Worm (Caenorhabditis elegans) whole organism, L1 larva: ENCODE measurements around the gene R02D5.24.

Experiments
- Y116A8C.19 ChIP-seq: sonication (generic microtip); optimal IDR thresholded peaks from 2 replicates; lab custom pipeline; 2016; ENCODE audit warnings: missing compliant biosample characterization, missing genetic modification characterization, borderline replicate concordance
- aha-1 ChIP-seq: fragments of 150-350 bp; optimal IDR thresholded peaks from 2 replicates; lab custom pipeline; 2014; ENCODE audit warnings: missing biosample characterization, missing genetic modification characterization
- blmp-1 ChIP-seq: fragments of 150-350 bp; optimal IDR thresholded peaks from 2 replicates; lab custom pipeline; 2014; ENCODE audit warnings: missing biosample characterization, missing genetic modification characterization
- ces-1 ChIP-seq: fragments of 150-350 bp; optimal IDR thresholded peaks from 2 replicates; lab custom pipeline; 2014; ENCODE audit warnings: missing biosample characterization, missing genetic modification reagents, missing genetic modification characterization
- dsc-1 ChIP-seq: sonication (generic microtip); optimal IDR thresholded peaks from 2 replicates; lab custom pipeline; 2016; ENCODE audit warnings: mild to moderate bottlenecking, missing genetic modification characterization, missing compliant biosample characterization
- efl-1 ChIP-seq, 4 experiments: fragments of 150-350 bp; optimal IDR thresholded peaks in 3 of 4; peaks in 1 of 4; 1 replicate in 1 of 4; 2 replicates in 3 of 4; lab custom pipeline; 2014; ENCODE audit warnings: missing biosample characterization in 2 of 4, missing genetic modification characterization in 2 of 4, missing genetic modification reagents in 2 of 4
- efl-3 ChIP-seq: fragments of 200-800 bp; sonication (Bioruptor generic); optimal IDR thresholded peaks from 2 replicates; lab custom pipeline; 2018; ENCODE audit warnings: mild to moderate bottlenecking, missing genetic modification characterization, missing compliant biosample characterization
- egl-27 ChIP-seq, 2 experiments: fragments of 150-350 bp in 1 of 2; sonication (generic microtip); optimal IDR thresholded peaks; 3 replicates each; lab custom pipeline; 2017 to 2018; ENCODE audit warnings: missing biosample characterization in 2 of 2, missing genetic modification characterization in 2 of 2, missing genetic modification reagents in 2 of 2
- elt-2 ChIP-seq: sonication (generic microtip); optimal IDR thresholded peaks from 2 replicates; lab custom pipeline; 2016; ENCODE audit warnings: missing genetic modification characterization, mild to moderate bottlenecking, inconsistent platforms, missing compliant biosample characterization, missing genetic modification reagents
- ets-5 ChIP-seq: fragments of 200-800 bp; sonication (Bioruptor generic); IDR thresholded peaks from 2 replicates; pipeline ENCODE4 v1.3.6; 2022; ENCODE audit warnings: missing genetic modification characterization, missing compliant biosample characterization
- fkh-10 ChIP-seq: sonication (generic microtip); optimal IDR thresholded peaks from 2 replicates; lab custom pipeline; 2017; ENCODE audit warnings: missing biosample characterization, missing genetic modification reagents, missing genetic modification characterization
- fkh-8 ChIP-seq: sonication (generic microtip); optimal IDR thresholded peaks from 2 replicates; lab custom pipeline; 2016; ENCODE audit warnings: mild to moderate bottlenecking, missing genetic modification characterization, missing compliant biosample characterization
- grh-1 ChIP-seq: fragments of 200-800 bp; sonication (Bioruptor generic); IDR thresholded peaks from 2 replicates; pipeline ENCODE4 v1.3.6; 2022; ENCODE audit warnings: missing genetic modification reagents, missing genetic modification characterization, missing compliant biosample characterization
- jun-1 ChIP-seq: fragments of 150-350 bp; optimal IDR thresholded peaks from 2 replicates; lab custom pipeline; 2014; ENCODE audit warnings: missing biosample characterization, missing genetic modification reagents, missing genetic modification characterization
- mdl-1 ChIP-seq, 2 experiments: fragments of 150-350 bp; optimal IDR thresholded peaks; 2 replicates each; lab custom pipeline; 2014 to 2017; ENCODE audit warnings: missing biosample characterization in 2 of 2, missing genetic modification characterization in 2 of 2, inconsistent platforms in 1 of 2
- nhr-19 ChIP-seq: fragments of 200-800 bp; sonication (Bioruptor generic); conservative IDR thresholded peaks from 2 replicates; pipeline ENCODE4 v1.3.6; 2022; ENCODE audit warnings: missing genetic modification characterization, missing compliant biosample characterization
- nhr-28 ChIP-seq: fragments of 150-350 bp; optimal IDR thresholded peaks from 2 replicates; lab custom pipeline; 2014; ENCODE audit warnings: missing biosample characterization, missing genetic modification characterization
- nhr-47 ChIP-seq: sonication (generic microtip); optimal IDR thresholded peaks from 2 replicates; lab custom pipeline; 2016; ENCODE audit warnings: mild to moderate bottlenecking, missing genetic modification characterization, moderate library complexity, missing compliant biosample characterization
- nhr-71 ChIP-seq: sonication (generic microtip); optimal IDR thresholded peaks from 2 replicates; lab custom pipeline; 2016; ENCODE audit warnings: mild to moderate bottlenecking, missing genetic modification characterization, moderate library complexity, missing compliant biosample characterization
- nhr-84 ChIP-seq: sonication (generic microtip); optimal IDR thresholded peaks from 2 replicates; lab custom pipeline; 2017; ENCODE audit warnings: missing biosample characterization, missing genetic modification characterization
- nhr-85 ChIP-seq: sonication (generic microtip); peaks from one replicate; lab custom pipeline; 2016; ENCODE audit warnings: missing genetic modification characterization, inconsistent platforms, missing compliant biosample characterization
- pax-3 ChIP-seq: fragments of 200-800 bp; sonication (Bioruptor generic); optimal IDR thresholded peaks from 2 replicates; lab custom pipeline; 2018; ENCODE audit warnings: mild to moderate bottlenecking, missing genetic modification characterization, moderate library complexity, missing compliant biosample characterization
- rnt-1 ChIP-seq: sonication (generic microtip); optimal IDR thresholded peaks from 2 replicates; lab custom pipeline; 2016; ENCODE audit warnings: mild to moderate bottlenecking, missing genetic modification characterization, moderate library complexity, missing compliant biosample characterization
- snpc-4 ChIP-seq: fragments of 150-350 bp; optimal IDR thresholded peaks from 2 replicates; lab custom pipeline; 2014; ENCODE audit warnings: missing biosample characterization, missing genetic modification characterization
- sox-4 ChIP-seq: sonication (generic microtip); optimal IDR thresholded peaks from 2 replicates; lab custom pipeline; 2016; ENCODE audit warnings: missing genetic modification characterization, missing compliant biosample characterization
- swsn-7 ChIP-seq: sonication (generic microtip); optimal IDR thresholded peaks from 2 replicates; lab custom pipeline; 2016; ENCODE audit warnings: missing genetic modification characterization, missing compliant biosample characterization
- tlp-1 ChIP-seq: fragments of 150-350 bp; optimal IDR thresholded peaks from 2 replicates; lab custom pipeline; 2014; ENCODE audit warnings: missing biosample characterization, missing genetic modification characterization
- unc-130 ChIP-seq: fragments of 150-350 bp; optimal IDR thresholded peaks from 2 replicates; lab custom pipeline; 2017; ENCODE audit warnings: missing biosample characterization, missing genetic modification characterization, inconsistent platforms
- unc-30 ChIP-seq: sonication (generic microtip); optimal IDR thresholded peaks from 2 replicates; lab custom pipeline; 2017; ENCODE audit warnings: missing biosample characterization, missing genetic modification characterization
- unc-62 ChIP-seq: fragments of 150-350 bp; optimal IDR thresholded peaks from 2 replicates; lab custom pipeline; 2014; ENCODE audit warnings: missing biosample characterization, missing genetic modification reagents, missing genetic modification characterization
- unc-98 ChIP-seq: fragments of 200-800 bp; sonication (Bioruptor generic); IDR thresholded peaks from 2 replicates; pipeline ENCODE4 v1.3.6; 2022; ENCODE audit warnings: missing genetic modification characterization, missing compliant biosample characterization
- vab-15 ChIP-seq: sonication (generic microtip); optimal IDR thresholded peaks from 2 replicates; lab custom pipeline; 2017; ENCODE audit warnings: missing genotype, mild to moderate bottlenecking, missing genetic modification characterization, missing compliant biosample characterization
- ztf-11 ChIP-seq, 2 experiments: sonication (generic microtip); optimal IDR thresholded peaks; 2 replicates each; lab custom pipeline; 2016 to 2017; ENCODE audit warnings: missing genetic modification characterization in 2 of 2, missing biosample characterization in 1 of 2, missing compliant biosample characterization in 1 of 2

R02D5.24 gene

DNA sequence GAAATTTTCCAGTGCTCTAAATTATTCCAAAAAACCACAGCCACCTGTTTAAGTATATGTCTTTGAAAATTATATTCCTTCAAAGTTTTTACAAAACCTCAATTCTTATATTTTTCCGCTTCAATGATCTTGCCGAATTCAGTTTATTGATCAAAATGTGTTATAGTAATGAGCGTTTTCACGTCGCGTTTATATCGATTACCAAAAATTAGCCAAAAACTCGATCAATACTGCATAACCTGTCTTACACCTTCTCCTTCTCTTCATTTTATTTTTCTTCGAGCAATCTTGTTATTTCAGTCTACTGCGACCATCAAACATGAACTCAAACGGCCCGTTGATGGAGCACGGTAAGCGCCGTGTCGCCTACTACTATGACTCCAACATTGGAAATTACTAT is 23.9 kb downstream of the R02D5.24 start, which contains the start of gene hda-1:
TSS of gene hda-1 (plus strand) at position 301 of the 400 bp plus-strand sequence.
- TF ChIP-seq elt-2 (tag; lab: Kevin White, UChicago): no peak
- TF ChIP-seq aha-1 (tag; lab: Kevin White, UChicago): no peak
- no peak for TF ChIP-seq snpc-4
- no peak for TF ChIP-seq mdl-1 (tag; optimal IDR thresholded peaks at IDR 0.05; lab: Kevin White, UChicago)
- TF ChIP-seq blmp-1: no peak
- no peak for TF ChIP-seq unc-130 (tag; lab: Kevin White, UChicago)
- TF ChIP-seq unc-62: no peak
- TF ChIP-seq ztf-11 (tag; optimal IDR thresholded peaks at IDR 0.05; lab: Kevin White, UChicago): no peak
- TF ChIP-seq efl-1 (optimal IDR thresholded peaks at IDR 0.05; lab: Kevin White, UChicago): no peak
- TF ChIP-seq efl-1 (GFP tag; optimal IDR thresholded peaks at IDR 0.05 in 1 of 2; lab: Kevin White, UChicago): no peak
- TF ChIP-seq nhr-71 (tag; lab: Kevin White, UChicago): no peak
- TF ChIP-seq unc-30 (tag; lab: Kevin White, UChicago): no peak
- no peak for TF ChIP-seq rnt-1 (tag; lab: Kevin White, UChicago)
- no peak for TF ChIP-seq jun-1
- TF ChIP-seq ces-1: no peak
- TF ChIP-seq egl-27 (tag; optimal IDR thresholded peaks at IDR 0.05; lab: Kevin White, UChicago): no peak
- TF ChIP-seq, all 84 proteins: peak for 0

DNA sequence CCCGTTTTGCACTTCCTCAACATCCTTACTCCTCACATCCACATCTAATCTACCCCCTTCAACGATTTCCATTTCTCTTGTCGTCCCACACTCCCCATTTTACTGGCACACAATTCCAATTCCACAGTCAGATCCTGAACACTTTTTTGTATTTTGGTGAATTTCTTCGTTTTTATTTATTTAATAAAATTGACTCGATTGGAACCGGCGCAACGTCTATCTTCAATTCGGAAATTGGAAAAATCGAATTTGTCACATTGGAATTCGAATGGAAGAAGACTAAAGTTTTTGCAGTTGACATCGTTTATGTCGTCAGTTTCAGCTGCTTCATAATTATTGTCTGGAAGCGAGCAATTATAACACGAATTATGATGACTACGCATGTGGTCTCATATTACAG is 26.1 kb downstream of the R02D5.24 start:
- TF ChIP-seq ztf-11 (tag; optimal IDR thresholded peaks at IDR 0.05; lab: Kevin White, UChicago) (no peak), swsn-7 (no peak), elt-2 (tag; lab: Kevin White, UChicago) (no peak), jun-1 (no peak), unc-98 (GFP tag; lab: Robert Waterston, UW) (no peak), nhr-84 (tag; lab: Kevin White, UChicago) (no peak), efl-3 (GFP tag; lab: Kevin White, UChicago) (no peak), nhr-28 (tag; lab: Kevin White, UChicago) (no peak), nhr-19 (no peak), pax-3 (no peak)

DNA sequence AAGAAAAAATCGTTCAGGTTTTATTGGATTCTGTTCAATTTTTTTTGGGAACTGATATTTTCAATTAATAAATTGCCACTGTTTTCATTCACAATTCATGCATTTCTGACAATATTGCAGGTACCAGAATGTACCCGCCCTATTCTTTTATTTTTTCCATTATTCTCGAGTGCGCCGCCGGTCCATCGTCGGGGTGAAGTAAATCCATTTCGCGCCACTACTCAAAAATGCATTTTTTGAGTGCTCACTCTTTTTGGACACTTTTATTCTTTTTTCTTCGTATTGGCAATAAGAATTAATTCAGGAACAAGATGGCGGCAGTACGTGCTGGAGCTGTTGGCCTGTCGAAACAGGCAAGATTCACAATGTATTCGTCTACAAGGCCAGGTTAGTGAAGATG is 29.7 kb downstream of the R02D5.24 start, which contains the start of gene kcnl-4:
TSS of gene kcnl-4 (plus strand) at position 301 of the 400 bp plus-strand sequence.
- TF ChIP-seq grh-1 (GFP tag; lab: Robert Waterston, UW) (no peak), tlp-1 (tag; lab: Kevin White, UChicago) (no peak), fkh-10 (GFP tag; lab: Kevin White, UChicago) (no peak), nhr-19 (no peak), nhr-85 (tag; lab: Kevin White, UChicago) (no peak), snpc-4 (no peak), rnt-1 (tag; lab: Kevin White, UChicago) (no peak), ets-5 (GFP tag; lab: Robert Waterston, UW) (no peak), swsn-7 (no peak)

DNA sequence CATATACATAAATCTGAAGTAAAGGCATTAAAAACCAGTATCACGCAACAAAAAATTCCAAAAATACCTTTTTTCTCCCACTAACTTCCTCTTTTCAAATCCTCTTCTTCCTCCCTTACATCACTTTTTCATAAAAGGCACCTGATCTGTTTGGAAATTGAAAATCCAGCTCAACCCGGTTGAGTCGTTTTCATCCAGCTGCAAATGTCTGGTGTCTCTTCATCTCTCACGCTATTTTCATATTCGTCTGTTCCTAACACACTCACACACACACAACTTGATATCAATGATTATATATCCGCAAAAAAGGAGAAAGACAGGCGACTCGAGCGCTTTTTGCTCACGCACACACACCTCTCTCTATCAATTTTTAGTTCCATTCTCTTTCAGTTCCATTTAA is 31.2 kb downstream of the R02D5.24 start:
- TF ChIP-seq nhr-47 (peak; percentile 29), dsc-1 (tag; lab: Kevin White, UChicago) (peak; percentile 52), Y116A8C.19 (tag; lab: Kevin White, UChicago) (no peak), pax-3 (peak; percentile 71), efl-1 (optimal IDR thresholded peaks at IDR 0.05; lab: Kevin White, UChicago) (no peak), efl-1 (GFP tag; optimal IDR thresholded peaks at IDR 0.05 in 1 of 2; lab: Kevin White, UChicago) (peak in 1 of 2 experiments; percentile 18), fkh-8 (peak; percentile 83), sox-4 (tag; lab: Kevin White, UChicago) (no peak)

DNA sequence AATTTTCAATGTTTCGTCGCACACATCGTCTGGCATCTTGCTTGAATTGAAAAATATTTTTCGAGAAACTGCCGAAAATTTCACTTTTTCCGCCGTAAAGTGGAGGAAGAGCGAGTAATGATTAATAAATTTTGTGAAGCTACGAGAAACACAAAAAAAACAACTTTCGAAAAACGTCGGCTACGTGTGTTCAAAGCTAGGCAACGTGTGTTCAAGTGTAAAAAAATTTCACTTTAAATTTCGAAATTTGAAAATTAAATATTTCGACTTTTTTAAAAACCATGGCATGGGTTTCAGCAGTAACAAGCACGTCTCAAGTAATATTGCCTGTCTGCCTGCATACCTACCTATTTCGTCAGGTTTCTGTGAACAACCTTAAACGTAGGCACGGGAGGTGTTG is 35.1 kb downstream of the R02D5.24 start, which contains the start of gene tag-191:
TSS of gene tag-191 (minus strand) at position 101 of the 400 bp plus-strand sequence.
- TF ChIP-seq vab-15 (tag; lab: Kevin White, UChicago): no peak
